Fruit fly (Drosophila melanogaster): ENCODE data around the gene CG14421.

Gene CG14421

dm6 chrX:2912581-2912980, 28.6 kb upstream of the CG14421 start (continued):
- TF ChIP-seq lab (GFP tag; optimal IDR thresholded peaks at IDR 0.05) (peak; percentile 48), D (optimal IDR thresholded peaks at IDR 0.05) (no peak), D (GFP tag; optimal IDR thresholded peaks at IDR 0.05) (no peak), Taf1 (GFP tag; IDR thresholded peaks at IDR 0.05) (no peak), fd64A (GFP tag; optimal IDR thresholded peaks at IDR 0.05) (no peak), wdn (GFP tag; IDR thresholded peaks at IDR 0.05) (no peak), shn (GFP tag; optimal IDR thresholded peaks at IDR 0.05) (no peak), grau (tag; optimal IDR thresholded peaks at IDR 0.05) (peak; percentile 21), nerfin-2 (GFP tag; IDR thresholded peaks at IDR 0.05; ENCODE audit: partially characterized antibody) (no peak), fu2 (GFP tag; optimal IDR thresholded peaks at IDR 0.05) (no peak), CG34376 (GFP tag; optimal IDR thresholded peaks at IDR 0.05) (no peak), CG2889 (GFP tag; IDR thresholded peaks at IDR 0.05) (no peak), CG10543 (GFP tag; optimal IDR thresholded peaks at IDR 0.05) (no peak), CG10979 (tag; optimal IDR thresholded peaks at IDR 0.05) (no peak), CG15269 (tag; optimal IDR thresholded peaks at IDR 0.05) (peak; percentile 15), sens-2 (GFP tag; IDR thresholded peaks at IDR 0.05) (no peak), CG32767 (GFP tag; IDR thresholded peaks at IDR 0.05) (no peak), fd3F (GFP tag; optimal IDR thresholded peaks at IDR 0.05) (no peak), nmo (GFP tag; optimal IDR thresholded peaks at IDR 0.05) (no peak), HLHmδ (GFP tag; optimal IDR thresholded peaks at IDR 0.05) (no peak), CG14014 (GFP tag; IDR thresholded peaks at IDR 0.05) (no peak), pros (GFP tag; optimal IDR thresholded peaks at IDR 0.05) (no peak), Dbx (GFP tag; IDR thresholded peaks at IDR 0.05) (no peak), scrt (GFP tag; optimal IDR thresholded peaks at IDR 0.05) (no peak), ap (GFP tag; IDR thresholded peaks at IDR 0.05) (no peak), hkb (optimal IDR thresholded peaks at IDR 0.05) (no peak), hkb (GFP tag; IDR thresholded peaks at IDR 0.05) (no peak), CG10274 (GFP tag; optimal IDR thresholded peaks at IDR 0.05) (no peak), ci (GFP tag; IDR thresholded peaks at IDR 0.05) (0 out of 3 replicates have a peak, but pooled peaks have one; percentile 41), wek (GFP tag; optimal IDR thresholded peaks at IDR 0.05) (no peak), jumu (GFP tag; optimal IDR thresholded peaks at IDR 0.05) (no peak), CG17361 (GFP tag; IDR thresholded peaks at IDR 0.05) (no peak), chm (GFP tag; IDR thresholded peaks at IDR 0.05) (no peak), CG18476 (GFP tag; optimal IDR thresholded peaks at IDR 0.05) (peak; percentile 4), CG12744 (GFP tag; optimal IDR thresholded peaks at IDR 0.05) (no peak), sima (GFP tag; optimal IDR thresholded peaks at IDR 0.05) (no peak), CG7928 (GFP tag; optimal IDR thresholded peaks at IDR 0.05) (no peak), gfzf (GFP tag; optimal IDR thresholded peaks at IDR 0.05) (no peak), kni (GFP tag; optimal IDR thresholded peaks at IDR 0.05) (no peak), Oaz (GFP tag; IDR thresholded peaks at IDR 0.05) (0 out of 2 replicates have a peak, but pooled peaks have one; percentile 6), Dll (GFP tag; IDR thresholded peaks at IDR 0.05; ENCODE audit: partially characterized antibody) (no peak), Dref (GFP tag; IDR thresholded peaks at IDR 0.05) (no peak), CG11456 (GFP tag; IDR thresholded peaks at IDR 0.05) (no peak), NC2α (GFP tag; optimal IDR thresholded peaks at IDR 0.05) (no peak)
